Fruit fly (Drosophila melanogaster) whole organism, prepupa: ENCODE data around the gene Bka.

Source experiments
- CG10631 ChIP-seq: fragments of 200-800 bp; sonication (Bioruptor generic); optimal IDR thresholded peaks from 2 replicates; lab custom pipeline; 2016; ENCODE audit warnings: missing biosample characterization, missing genetic modification characterization
- CG10669 ChIP-seq: fragments of 200-800 bp; sonication (Bioruptor generic); optimal IDR thresholded peaks from 3 replicates; lab custom pipeline; 2018; ENCODE audit warnings: missing biosample characterization, mild to moderate bottlenecking, missing genetic modification characterization, moderate library complexity
- CG11902 ChIP-seq: fragments of 200-800 bp; sonication (Bioruptor generic); optimal IDR thresholded peaks from 3 replicates; lab custom pipeline; 2016; ENCODE audit warnings: missing biosample characterization, missing genetic modification characterization
- CG15336 ChIP-seq: fragments of 200-800 bp; sonication (Bioruptor generic); IDR thresholded peaks from 2 replicates; pipeline ENCODE4 v1.3.6; 2022; ENCODE audit warnings: missing biosample characterization, missing genetic modification characterization
- CG1621 ChIP-seq: fragments of 200-800 bp; sonication (Bioruptor generic); optimal IDR thresholded peaks from 3 replicates; lab custom pipeline; 2018; ENCODE audit warnings: missing biosample characterization, mild to moderate bottlenecking, missing genetic modification characterization
- CG16779 ChIP-seq: fragments of 200-800 bp; sonication (Bioruptor generic); optimal IDR thresholded peaks from 3 replicates; lab custom pipeline; 2017; ENCODE audit warnings: missing biosample characterization, mild to moderate bottlenecking, missing genetic modification characterization
- CG3032 ChIP-seq: fragments of 200-800 bp; optimal IDR thresholded peaks from 2 replicates; lab custom pipeline; 2019; ENCODE audit warnings: missing biosample characterization, mild to moderate bottlenecking, missing genetic modification characterization, moderate library complexity
- CG31627 ChIP-seq: fragments of 200-800 bp; sonication (Bioruptor generic); optimal IDR thresholded peaks from 3 replicates; lab custom pipeline; 2016; ENCODE audit warnings: missing biosample characterization, missing genetic modification characterization
- CG32006 ChIP-seq: fragments of 200-800 bp; sonication (Bioruptor generic); optimal IDR thresholded peaks from 3 replicates; lab custom pipeline; 2017; ENCODE audit warnings: missing biosample characterization, mild to moderate bottlenecking, missing genetic modification characterization
- CG34406 ChIP-seq: fragments of 200-800 bp; sonication (Bioruptor generic); optimal IDR thresholded peaks from 3 replicates; lab custom pipeline; 2016; ENCODE audit warnings: missing biosample characterization, missing genetic modification characterization
- CG3919 ChIP-seq: fragments of 200-800 bp; sonication (Bioruptor generic); optimal IDR thresholded peaks from 3 replicates; lab custom pipeline; 2016; ENCODE audit warnings: missing biosample characterization, missing genetic modification characterization
- CG4318 ChIP-seq: fragments of 200-800 bp; sonication (Bioruptor generic); optimal IDR thresholded peaks from 3 replicates; lab custom pipeline; 2017; ENCODE audit warnings: missing biosample characterization, mild to moderate bottlenecking, missing genetic modification characterization
- CG6163 ChIP-seq: fragments of 200-800 bp; sonication (Bioruptor generic); IDR thresholded peaks from 3 replicates; pipeline ENCODE4 v1.3.6; 2022; ENCODE audit warnings: missing biosample characterization, missing genetic modification characterization
- CG6792 ChIP-seq: fragments of 200-800 bp; sonication (Bioruptor generic); optimal IDR thresholded peaks from 3 replicates; lab custom pipeline; 2016; ENCODE audit warnings: missing biosample characterization, missing genetic modification characterization
- CG6808 ChIP-seq: fragments of 200-800 bp; sonication (Bioruptor generic); optimal IDR thresholded peaks from 3 replicates; lab custom pipeline; 2017; ENCODE audit warnings: missing biosample characterization, missing genetic modification characterization, mild to moderate bottlenecking, moderate library complexity, missing genetic modification reagents
- CG6854 ChIP-seq: fragments of 200-800 bp; sonication (Bioruptor generic); optimal IDR thresholded peaks from 2 replicates; lab custom pipeline; 2017; ENCODE audit warnings: missing biosample characterization, mild to moderate bottlenecking, missing genetic modification characterization
- CG7368 ChIP-seq: fragments of 200-800 bp; sonication (Bioruptor generic); optimal IDR thresholded peaks from 3 replicates; lab custom pipeline; 2016; ENCODE audit warnings: missing biosample characterization, missing genetic modification characterization
- CG8119 ChIP-seq: fragments of 200-800 bp; sonication (Bioruptor generic); IDR thresholded peaks from 3 replicates; pipeline ENCODE4 v1.3.6; 2022; ENCODE audit warnings: missing biosample characterization, missing genetic modification characterization
- CG9139 ChIP-seq: fragments of 200-800 bp; sonication (Bioruptor generic); optimal IDR thresholded peaks from 3 replicates; lab custom pipeline; 2017; ENCODE audit warnings: missing biosample characterization, mild to moderate bottlenecking, missing genetic modification characterization
- Eip75B ChIP-seq: fragments of 200-800 bp; sonication (Bioruptor generic); optimal IDR thresholded peaks from 3 replicates; lab custom pipeline; 2016; ENCODE audit warnings: missing biosample characterization, missing genetic modification characterization
- Eip78C ChIP-seq: fragments of 200-800 bp; sonication (Bioruptor generic); peaks from one replicate; lab custom pipeline; 2016; ENCODE audit warnings: missing biosample characterization, missing genetic modification characterization
- Ets96B ChIP-seq: fragments of 200-800 bp; optimal IDR thresholded peaks from 2 replicates; lab custom pipeline; 2019; ENCODE audit warnings: missing biosample characterization, mild to moderate bottlenecking, missing genetic modification characterization, moderate library complexity
- Gug ChIP-seq: fragments of 200-800 bp; sonication (Bioruptor generic); IDR thresholded peaks from 2 replicates; pipeline ENCODE4 v1.3.6; 2022; ENCODE audit warnings: missing biosample characterization, missing genetic modification characterization
- Hr39 ChIP-seq: fragments of 200-800 bp; sonication (Bioruptor generic); optimal IDR thresholded peaks from 2 replicates; lab custom pipeline; 2016; ENCODE audit warnings: missing biosample characterization, missing genetic modification characterization
- Lpt ChIP-seq: fragments of 200-800 bp; sonication (Bioruptor generic); optimal IDR thresholded peaks from 3 replicates; lab custom pipeline; 2016; ENCODE audit warnings: missing biosample characterization, missing genetic modification characterization
- Met ChIP-seq: fragments of 200-800 bp; sonication (Bioruptor generic); optimal IDR thresholded peaks from 3 replicates; lab custom pipeline; 2016; ENCODE audit warnings: missing biosample characterization, missing genetic modification characterization
- OdsH ChIP-seq: fragments of 200-800 bp; sonication (Bioruptor generic); optimal IDR thresholded peaks from 3 replicates; lab custom pipeline; 2016; ENCODE audit warnings: missing biosample characterization, missing genetic modification characterization
- Smox ChIP-seq: fragments of 200-800 bp; sonication (Bioruptor generic); optimal IDR thresholded peaks from 3 replicates; lab custom pipeline; 2016; ENCODE audit warnings: missing biosample characterization, missing genetic modification characterization
- Sox14 ChIP-seq: fragments of 200-800 bp; sonication (Bioruptor generic); optimal IDR thresholded peaks from 3 replicates; lab custom pipeline; 2016; ENCODE audit warnings: missing biosample characterization, missing genetic modification characterization
- achi ChIP-seq: fragments of 200-800 bp; sonication (Bioruptor generic); optimal IDR thresholded peaks from 3 replicates; lab custom pipeline; 2016; ENCODE audit warnings: missing biosample characterization, missing genetic modification characterization
- acj6 ChIP-seq: fragments of 200-800 bp; sonication (Bioruptor generic); optimal IDR thresholded peaks from 3 replicates; lab custom pipeline; 2016; ENCODE audit warnings: missing biosample characterization, missing genetic modification characterization
- cyc ChIP-seq: fragments of 200-800 bp; sonication (Bioruptor generic); optimal IDR thresholded peaks from 3 replicates; lab custom pipeline; 2016; ENCODE audit warnings: missing biosample characterization, missing genetic modification characterization
- eg ChIP-seq: fragments of 200-800 bp; sonication (Bioruptor generic); IDR thresholded peaks from 3 replicates; pipeline ENCODE4 v1.3.6; 2022; ENCODE audit warnings: missing biosample characterization, missing genetic modification characterization
- esn ChIP-seq: fragments of 200-800 bp; sonication (Bioruptor generic); optimal IDR thresholded peaks from 2 replicates; lab custom pipeline; 2016; ENCODE audit warnings: missing biosample characterization, mild to moderate bottlenecking, missing genetic modification characterization, moderate library complexity
- fd59A ChIP-seq: fragments of 200-800 bp; sonication (Bioruptor generic); optimal IDR thresholded peaks from 2 replicates; lab custom pipeline; 2017; ENCODE audit warnings: missing biosample characterization, mild to moderate bottlenecking, missing genetic modification characterization, missing genetic modification reagents
- fkh ChIP-seq: fragments of 200-800 bp; sonication (Bioruptor generic); optimal IDR thresholded peaks from 3 replicates; lab custom pipeline; 2017; ENCODE audit warnings: missing biosample characterization, mild to moderate bottlenecking, missing genetic modification characterization, moderate library complexity
- lz ChIP-seq: fragments of 200-800 bp; sonication (Bioruptor generic); optimal IDR thresholded peaks from 3 replicates; lab custom pipeline; 2016; ENCODE audit warnings: missing biosample characterization, missing genetic modification characterization
- pdm3 ChIP-seq: fragments of 200-800 bp; sonication (Bioruptor generic); optimal IDR thresholded peaks from 3 replicates; lab custom pipeline; 2016; ENCODE audit warnings: missing biosample characterization, missing genetic modification characterization
- salr ChIP-seq, 2 experiments: fragments of 200-800 bp; sonication (Bioruptor generic); optimal IDR thresholded peaks; 3 replicates each; lab custom pipeline; 2016 to 2018; ENCODE audit warnings: missing biosample characterization in 2 of 2, missing genetic modification characterization in 2 of 2, mild to moderate bottlenecking in 1 of 2
- spab ChIP-seq: fragments of 200-800 bp; sonication (Bioruptor generic); optimal IDR thresholded peaks from 2 replicates; lab custom pipeline; 2017; ENCODE audit warnings: missing biosample characterization, mild to moderate bottlenecking, missing genetic modification characterization, missing genetic modification reagents
- ss ChIP-seq, 2 experiments: fragments of 200-800 bp; sonication (Bioruptor generic); optimal IDR thresholded peaks; 2 replicates in 1 of 2; 3 replicates in 1 of 2; lab custom pipeline; 2017 to 2018; ENCODE audit warnings: mild to moderate bottlenecking in 2 of 2, missing biosample characterization in 2 of 2, missing genetic modification characterization in 2 of 2, moderate library complexity in 1 of 2
- svp ChIP-seq: fragments of 200-800 bp; sonication (Bioruptor generic); peaks from one replicate; lab custom pipeline; 2016; ENCODE audit warnings: missing biosample characterization, missing genetic modification characterization
- topi ChIP-seq: fragments of 200-800 bp; sonication (Bioruptor generic); optimal IDR thresholded peaks from 3 replicates; lab custom pipeline; 2016; ENCODE audit warnings: missing biosample characterization, missing genetic modification characterization
- vri ChIP-seq: fragments of 200-800 bp; sonication (Bioruptor generic); optimal IDR thresholded peaks from 3 replicates; lab custom pipeline; 2016; ENCODE audit warnings: missing biosample characterization, mild to moderate bottlenecking, missing genetic modification characterization

Bka gene

DNA sequence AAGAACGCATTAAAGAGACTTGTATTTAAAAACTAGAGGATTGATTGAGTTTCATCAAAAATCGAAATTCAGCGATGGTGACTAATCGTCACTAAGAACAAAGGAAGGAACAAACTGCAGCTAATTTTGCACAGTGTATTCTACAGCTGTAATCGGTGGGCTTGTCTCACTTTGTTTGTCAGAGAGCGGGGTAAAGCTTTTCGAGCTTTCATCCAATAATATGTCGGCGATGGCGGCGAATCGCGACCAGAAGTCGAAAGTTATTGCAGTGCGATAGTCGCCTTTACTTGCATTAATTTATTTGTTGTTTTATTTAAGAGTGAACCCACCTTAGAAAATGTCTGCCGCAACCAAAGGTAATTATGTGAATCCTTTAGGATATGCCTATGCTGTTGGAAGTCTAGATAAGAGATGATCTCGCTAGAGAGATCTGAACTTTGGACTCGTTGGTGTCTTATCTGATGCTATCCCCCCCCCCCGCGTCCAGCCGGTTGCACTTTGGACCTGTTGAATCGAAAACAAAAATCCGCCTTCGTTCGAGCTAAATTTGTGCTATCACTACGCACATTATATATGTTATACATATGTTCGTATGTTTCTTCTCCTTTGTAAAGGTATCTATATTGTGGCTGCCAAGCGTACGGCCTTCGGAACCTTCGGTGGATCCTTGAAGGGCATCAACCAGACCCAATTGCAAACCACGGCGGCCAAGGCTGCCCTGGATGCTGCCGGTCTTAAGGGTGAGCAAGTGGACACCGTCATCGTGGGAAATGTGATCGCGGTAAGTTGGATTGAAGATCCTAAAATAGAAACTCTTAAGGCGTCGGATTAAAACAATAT is 20.1 kb downstream of the Bka start, which contains the start of gene yip2 (continued):
- TF ChIP-seq ss (GFP tag; optimal IDR thresholded peaks at IDR 0.05; lab: Kevin White, UChicago), result peak; percentile 100
- TF ChIP-seq Lpt (GFP tag; lab: Kevin White, UChicago), result peak; percentile 95
- TF ChIP-seq CG6792 (GFP tag; lab: Kevin White, UChicago), result peak; percentile 61
- peak; percentile 73 for TF ChIP-seq Gug
- peak; percentile 77 for TF ChIP-seq achi (GFP tag; lab: Kevin White, UChicago)
- peak; percentile 94 for TF ChIP-seq CG15336 (GFP tag; lab: Robert Waterston, UW)
- peak; percentile 92 for TF ChIP-seq CG3919 (GFP tag; lab: Kevin White, UChicago)
- peak; percentile 80 for TF ChIP-seq pdm3
- TF ChIP-seq CG6854 (GFP tag; lab: Kevin White, UChicago), result peak; percentile 100
- TF ChIP-seq CG11902 (GFP tag; lab: Kevin White, UChicago), result no peak

DNA sequence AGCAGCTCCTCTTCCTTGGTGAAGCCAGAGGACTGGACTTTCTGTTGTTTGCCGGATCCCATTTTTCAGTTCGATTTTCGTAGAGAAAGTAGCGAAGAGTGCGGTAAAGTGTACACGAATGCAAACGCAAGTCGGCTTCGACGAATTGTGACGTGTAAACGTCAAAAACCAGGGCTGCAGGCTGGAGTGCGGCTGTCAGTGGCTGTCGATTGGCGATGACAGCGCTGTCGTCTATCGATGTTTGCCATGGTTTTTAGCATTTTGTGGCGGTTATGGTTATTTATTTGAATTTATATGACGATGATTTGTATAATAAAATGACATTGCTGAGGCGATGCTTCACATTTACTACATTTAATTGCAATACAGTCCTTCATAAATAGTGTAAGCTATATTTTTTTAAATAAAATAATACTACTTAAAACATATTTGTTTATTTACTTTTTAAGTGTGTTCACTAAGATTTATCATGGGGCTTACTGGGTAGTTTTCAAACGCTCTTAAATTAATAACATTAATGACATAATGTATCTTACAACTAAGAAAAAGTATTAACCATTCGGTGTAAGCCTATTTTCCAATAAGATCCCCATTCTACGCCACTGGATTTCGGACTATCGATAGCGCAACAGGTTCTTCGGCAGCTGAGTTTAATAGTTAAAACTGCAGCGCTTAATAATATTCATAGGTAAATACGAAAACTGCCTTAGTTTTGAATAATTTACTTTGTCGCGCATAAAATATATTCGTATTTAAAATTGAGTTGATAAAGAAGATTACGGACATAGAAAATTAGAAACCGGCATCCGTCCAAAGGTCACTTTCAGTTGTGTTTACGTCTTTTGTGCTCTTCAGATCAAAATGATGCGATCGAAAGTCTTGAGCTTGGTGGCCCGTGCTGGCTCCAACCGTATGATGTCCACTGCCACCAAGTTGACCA is 23.2 kb downstream of the Bka start, which contains the start of the genes CG5885 and CG4598:
CG5885 (minus strand) TSS at position 311 of the 940 bp plus-strand sequence.
CG4598 (plus strand) TSS at position 599 of the 940 bp plus-strand sequence.
- TF ChIP-seq CG10631 (GFP tag; lab: Kevin White, UChicago) (peak; percentile 84), Smox (GFP tag; lab: Kevin White, UChicago) (peak; percentile 76), CG6808 (peak; percentile 79), CG31627 (GFP tag; lab: Kevin White, UChicago) (peak; percentile 57), cyc (GFP tag; lab: Kevin White, UChicago) (peak; percentile 55), CG15336 (GFP tag; lab: Robert Waterston, UW) (no peak; the same call in none of the 2 replicates), pdm3 (peak; percentile 78), Hr39 (GFP tag; lab: Kevin White, UChicago) (peak; percentile 75), CG6163 (peak; percentile 76), esn (peak; percentile 82), Eip78C (peak; percentile 84), CG16779 (tag; lab: Kevin White, UChicago) (peak; percentile 80), vri (GFP tag; lab: Kevin White, UChicago) (peak; percentile 54), CG9139 (GFP tag; lab: Kevin White, UChicago) (peak; percentile 85), lz (GFP tag; lab: Kevin White, UChicago) (peak; percentile 77), topi (GFP tag; lab: Kevin White, UChicago) (peak; percentile 46), salr (GFP tag; optimal IDR thresholded peaks at IDR 0.05; lab: Kevin White, UChicago) (peak in 1 of 2 experiments; percentile 79), CG7368 (peak; percentile 50), CG1621 (tag; lab: Kevin White, UChicago) (peak; percentile 21), Lpt (GFP tag; lab: Kevin White, UChicago) (peak; percentile 68), CG10669 (GFP tag; lab: Kevin White, UChicago) (peak; percentile 53), Eip75B (GFP tag; lab: Kevin White, UChicago) (peak; percentile 75), CG4318 (GFP tag; lab: Kevin White, UChicago) (peak; percentile 8), acj6 (GFP tag; lab: Kevin White, UChicago) (peak; percentile 76), fd59A (GFP tag; lab: Kevin White, UChicago) (peak; percentile 32), OdsH (GFP tag; lab: Kevin White, UChicago) (peak; percentile 79), Ets96B (peak; percentile 58), achi (GFP tag; lab: Kevin White, UChicago) (peak; percentile 100), CG32006 (peak; percentile 73), Sox14 (GFP tag; lab: Kevin White, UChicago) (peak; percentile 67), CG3919 (GFP tag; lab: Kevin White, UChicago) (peak; percentile 76), CG34406 (GFP tag; lab: Kevin White, UChicago) (peak; percentile 79), fkh (GFP tag; lab: Kevin White, UChicago) (peak; percentile 45), spab (GFP tag; lab: Kevin White, UChicago) (peak; percentile 64), eg (GFP tag; lab: Robert Waterston, UW) (peak; percentile 80), ss (GFP tag; optimal IDR thresholded peaks at IDR 0.05; lab: Kevin White, UChicago) (peak; percentile 83 to 86), Gug (peak; percentile 46), svp (GFP tag; lab: Kevin White, UChicago) (peak; percentile 76), CG3032 (tag; lab: Kevin White, UChicago) (peak; percentile 63), Met (GFP tag; lab: Kevin White, UChicago) (peak; percentile 80), CG6792 (GFP tag; lab: Kevin White, UChicago) (peak; percentile 73), CG8119 (GFP tag; lab: Robert Waterston, UW) (peak; percentile 73)
